Worm (Caenorhabditis elegans): ENCODE measurements around the gene fbxb-74.

- TF ChIP-seq nhr-12 (tag; optimal IDR thresholded peaks at IDR 0.05) (no peak), gmeb-1 (tag; optimal IDR thresholded peaks at IDR 0.05) (no peak), nhr-11 (tag; optimal IDR thresholded peaks at IDR 0.05) (no peak), lin-11 (tag; optimal IDR thresholded peaks at IDR 0.05) (no peak), fos-1 (tag; optimal IDR thresholded peaks at IDR 0.05) (no peak), unc-55 (GFP tag; optimal IDR thresholded peaks at IDR 0.05) (no peak), ztf-11 (tag; optimal IDR thresholded peaks at IDR 0.05) (no peak)
Observed at ce11 chrIV:4413114-4413513, 26.0 kb downstream of the fbxb-74 start.

All from whole organism, L2 larva.